Worm (Caenorhabditis elegans) whole organism, L4/young adult: Measurements from ENCODE around the gene crn-7.

Experiments used
- W03F9.2 ChIP-seq: fragments of 150-350 bp; optimal IDR thresholded peaks from 2 replicates; lab custom pipeline; 2014; ENCODE audit warnings: missing biosample characterization, missing genetic modification characterization
- dao-5 ChIP-seq: sonication (generic microtip); optimal IDR thresholded peaks from 2 replicates; lab custom pipeline; 2016; ENCODE audit warnings: missing genotype, missing genetic modification characterization, moderate library complexity, missing compliant biosample characterization
- him-1 ChIP-seq: sonication (generic microtip); optimal IDR thresholded peaks from 2 replicates; lab custom pipeline; 2016; ENCODE audit warnings: missing genotype, missing genetic modification reagents, missing genetic modification characterization, missing compliant biosample characterization

- TF ChIP-seq him-1 (no peak), dao-5 (tag; lab: Kevin White, UChicago) (no peak), W03F9.2 (tag; lab: Kevin White, UChicago) (no peak)
Observed at ce11 chrIII:8312393-8312792, 44.1 kb downstream of the crn-7 start, which contains the start of gene F10E9.2.
